Worm (Caenorhabditis elegans) whole organism, L3 larva: ENCODE measurements around the gene Y62H9A.4.

Experiments used
- nhr-25 ChIP-seq: sonication (generic microtip); optimal IDR thresholded peaks from 2 replicates; lab custom pipeline; 2017; ENCODE audit warnings: missing biosample characterization, missing genetic modification characterization
- unc-62 ChIP-seq: fragments of 150-350 bp; sonication (generic microtip); optimal IDR thresholded peaks from 4 replicates; lab custom pipeline; 2014; ENCODE audit warnings: missing biosample characterization, missing genetic modification reagents, missing genetic modification characterization

DNA sequence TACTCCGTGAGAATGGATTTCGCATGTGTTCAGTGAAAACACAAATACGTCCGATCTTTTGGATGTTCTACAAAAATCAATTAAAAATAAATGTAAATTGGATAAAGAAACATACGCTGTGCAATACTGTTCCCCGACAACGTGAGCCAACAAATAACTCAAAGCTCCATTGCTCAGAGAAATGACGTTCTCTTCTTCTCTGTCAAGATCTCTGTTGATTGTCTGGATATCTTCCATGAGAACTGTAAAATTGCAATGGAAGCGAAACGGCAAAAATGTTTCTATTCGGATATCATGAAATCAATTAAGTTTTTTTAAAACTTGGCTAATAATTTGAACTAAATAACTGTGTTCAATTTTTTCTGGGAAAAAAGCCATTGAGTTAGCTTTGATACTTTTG is 16.8 kb downstream of the Y62H9A.4 start:
- TF ChIP-seq unc-62 (GFP tag; lab: Kevin White, UChicago) = no peak
- no peak for TF ChIP-seq nhr-25
